Fruit fly (Drosophila melanogaster): Measurements from ENCODE around the gene Taf1.

Gene Taf1

DNA sequence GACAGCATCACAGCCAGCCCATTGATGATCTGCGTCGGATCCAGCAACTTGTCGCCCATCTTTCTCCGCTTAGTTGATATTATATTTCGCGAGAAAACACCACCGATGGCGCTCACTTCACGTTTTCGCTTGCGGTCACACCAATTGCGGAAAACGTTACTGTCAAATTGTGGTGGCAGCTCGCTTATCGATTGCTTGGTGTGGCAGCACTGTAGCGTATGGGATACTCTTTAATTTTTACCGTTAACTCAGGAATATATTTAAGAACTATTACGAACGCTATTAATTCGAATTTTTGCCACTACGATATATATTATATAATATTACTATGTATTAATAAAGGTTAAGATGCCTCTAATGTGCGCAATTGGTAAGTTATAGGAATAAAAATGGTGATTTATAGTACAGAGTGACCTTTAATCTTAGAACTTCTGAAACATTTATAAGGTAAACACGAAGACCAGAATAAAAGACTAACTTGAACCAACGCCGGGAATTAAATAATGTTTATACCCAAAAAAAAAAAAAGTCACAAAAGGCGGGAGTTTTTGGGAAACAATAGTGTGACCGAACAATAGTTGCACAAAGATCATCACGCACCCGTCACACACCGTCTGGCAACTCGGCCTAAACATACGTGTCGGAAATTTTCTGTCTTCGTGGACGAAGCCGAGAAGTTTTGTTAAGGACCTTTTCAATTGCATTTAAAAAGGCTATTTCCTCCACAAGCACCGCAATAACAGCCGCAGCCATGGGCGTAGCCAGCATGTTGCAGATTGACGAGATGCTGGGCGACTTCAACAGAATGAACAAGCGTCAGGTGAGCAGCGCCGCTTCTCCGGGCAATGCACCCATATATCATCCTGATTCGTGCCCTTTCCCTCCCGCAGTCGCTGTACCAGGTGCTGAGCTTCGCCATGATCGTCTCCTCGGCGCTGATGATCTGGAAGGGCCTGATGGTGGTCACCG lies 10.9 kb downstream of the Taf1 start, which contains the start of the genes CG1307 and twr (continued):
- TF ChIP-seq CG11504 (tag; optimal IDR thresholded peaks at IDR 0.05) (no peak), nerfin-1 (tag; optimal IDR thresholded peaks at IDR 0.05) (no peak), grau (tag; optimal IDR thresholded peaks at IDR 0.05) (no peak), CG16813 (GFP tag; IDR thresholded peaks at IDR 0.05; ENCODE audit: partially characterized antibody) (no peak; the same call in 2 of the 3 replicates), CG15011 (GFP tag; optimal IDR thresholded peaks at IDR 0.05) (no peak), aop (GFP tag; IDR thresholded peaks at IDR 0.05) (no peak), ham (GFP tag; IDR thresholded peaks at IDR 0.05) (no peak), Ptx1 (GFP tag; IDR thresholded peaks at IDR 0.05) (0 out of 2 replicates have a peak, but pooled peaks have one; percentile 25), tin (GFP tag; optimal IDR thresholded peaks at IDR 0.05) (no peak), abd-A (tag; optimal IDR thresholded peaks at IDR 0.05) (no peak), NC2α (GFP tag; optimal IDR thresholded peaks at IDR 0.05) (no peak), CG12391 (tag; optimal IDR thresholded peaks at IDR 0.05) (peak; percentile 38), CG2712 (tag; optimal IDR thresholded peaks at IDR 0.05) (peak; percentile 69), bcd (GFP tag; optimal IDR thresholded peaks at IDR 0.05) (peak; percentile 42), Dbx (GFP tag; IDR thresholded peaks at IDR 0.05) (0 out of 3 replicates have a peak, but pooled peaks have one; percentile 43), Lim3 (GFP tag; IDR thresholded peaks at IDR 0.05) (no peak), wdn (GFP tag; IDR thresholded peaks at IDR 0.05) (0 out of 2 replicates have a peak, but pooled peaks have one; percentile 6), CG14050 (GFP tag; IDR thresholded peaks at IDR 0.05) (no peak), MTF-1 (GFP tag; optimal IDR thresholded peaks at IDR 0.05; ENCODE audit: borderline replicate concordance) (peak; percentile 18), CG3281 (GFP tag; optimal IDR thresholded peaks at IDR 0.05) (no peak), CG17385 (GFP tag; optimal IDR thresholded peaks at IDR 0.05) (no peak), Sry-δ (GFP tag; optimal IDR thresholded peaks at IDR 0.05) (peak; percentile 21), inv (GFP tag; IDR thresholded peaks at IDR 0.05; ENCODE audit: partially characterized antibody) (no peak), Vsx1 (GFP tag; optimal IDR thresholded peaks at IDR 0.05) (no peak), CG11085 (GFP tag; IDR thresholded peaks at IDR 0.05) (no peak), so (GFP tag; IDR thresholded peaks at IDR 0.05) (no peak), Dek (tag; optimal IDR thresholded peaks at IDR 0.05) (peak; percentile 51), Sry-β (GFP tag; optimal IDR thresholded peaks at IDR 0.05) (no peak), usp (GFP tag; optimal IDR thresholded peaks at IDR 0.05) (no peak), CG12155 (GFP tag; optimal IDR thresholded peaks at IDR 0.05) (peak; percentile 27), lab (GFP tag; optimal IDR thresholded peaks at IDR 0.05) (no peak), lola (GFP tag; optimal IDR thresholded peaks at IDR 0.05) (peak in 1 of 3 experiments; percentile 27), NfI (GFP tag; optimal IDR thresholded peaks at IDR 0.05) (no peak), mirr (GFP tag; optimal IDR thresholded peaks at IDR 0.05) (no peak), pita (GFP tag; optimal IDR thresholded peaks at IDR 0.05) (no peak), CTCF (GFP tag; optimal IDR thresholded peaks at IDR 0.05) (peak; percentile 31), gcm (GFP tag; optimal IDR thresholded peaks at IDR 0.05) (no peak), CG11695 (GFP tag; IDR thresholded peaks at IDR 0.05) (0 out of 3 replicates have a peak, but pooled peaks have one; percentile 9), ems (GFP tag; optimal IDR thresholded peaks at IDR 0.05) (no peak), nmo (GFP tag; optimal IDR thresholded peaks at IDR 0.05) (peak; percentile 62), Dip2 (GFP tag; IDR thresholded peaks at IDR 0.05) (no peak), CG1603 (tag; optimal IDR thresholded peaks at IDR 0.05) (no peak), fd102C (GFP tag; optimal IDR thresholded peaks at IDR 0.05) (no peak), CG15479 (GFP tag; optimal IDR thresholded peaks at IDR 0.05) (no peak), CG1602 (GFP tag; optimal IDR thresholded peaks at IDR 0.05) (peak; percentile 2), repo (GFP tag; optimal IDR thresholded peaks at IDR 0.05) (no peak), ttk (GFP tag; IDR thresholded peaks at IDR 0.05) (0 out of 2 replicates have a peak, but pooled peaks have one; percentile 38), B-H2 (GFP tag; optimal IDR thresholded peaks at IDR 0.05) (no peak)

All from whole organism, embryonic.